5 fruit fly cellular contexts compared by ENCODE assay signal in the genomic region with DNA sequence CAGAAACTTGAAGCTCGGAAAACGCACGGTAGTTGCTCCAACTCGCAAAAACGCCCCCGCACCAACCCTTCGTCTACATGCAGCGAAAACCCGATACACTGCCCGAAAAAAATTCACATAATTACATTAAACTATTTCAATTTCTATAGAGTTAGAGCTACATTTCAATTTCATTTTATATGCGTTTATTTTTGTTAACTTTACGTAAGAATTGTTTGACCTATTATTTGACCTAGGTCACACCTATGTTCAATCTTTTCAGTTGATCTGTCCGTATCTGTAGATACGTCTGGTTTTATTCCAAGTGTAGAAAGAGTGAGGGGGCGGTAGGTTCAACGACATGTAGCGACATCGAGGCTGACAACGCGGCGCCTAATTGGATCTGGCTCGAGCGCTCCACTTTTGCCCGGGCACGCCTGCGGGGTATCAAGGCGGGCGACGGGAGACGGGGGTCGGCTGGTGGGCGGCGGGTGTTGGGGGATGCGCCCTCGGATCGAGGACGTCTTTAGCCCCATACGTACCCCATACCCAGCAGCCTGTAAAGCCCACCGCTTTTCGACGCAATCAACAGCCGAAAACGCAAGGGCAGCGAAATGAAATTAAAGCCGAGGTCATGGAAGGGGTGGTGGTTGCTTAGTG.
TF ChIP-seq lines count a peak whose summit lies in the region.

No protein-coding gene starts in this region.

- no peak for TF ChIP-seq CTCF in whole organism, embryonic (GFP tag; optimal IDR thresholded peaks at IDR 0.05; lab: Kevin White, UChicago)

TF ChIP-seq in whole organism, adult, 20 proteins besides CTCF, POLR2A, EP300 and RAD21:
- TF ChIP-seq tj (GFP tag; optimal IDR thresholded peaks at IDR 0.05; lab: Kevin White, UChicago) (peak; percentile 35), CG33017 (tag; optimal IDR thresholded peaks at IDR 0.05; lab: Kevin White, UChicago) (no peak)
TF ChIP-seq in whole organism, adult: peak in this region for 1.

TF ChIP-seq in whole organism, embryonic, 481 proteins besides CTCF, POLR2A, EP300 and RAD21 (continues in another document):
- peak; percentile 41 for TF ChIP-seq CG3281 (GFP tag; optimal IDR thresholded peaks at IDR 0.05; lab: Kevin White, UChicago)
- TF ChIP-seq peb (GFP tag; IDR thresholded peaks at IDR 0.05; lab: Robert Waterston, UW), result no peak
- peak; percentile 12 for TF ChIP-seq phol (tag; optimal IDR thresholded peaks at IDR 0.05; lab: Kevin White, UChicago)
- TF ChIP-seq CG42726 (GFP tag; IDR thresholded peaks at IDR 0.05; lab: Robert Waterston, UW; ENCODE audit: partially characterized antibody), result no peak
- no peak for TF ChIP-seq CG9609 (GFP tag; optimal IDR thresholded peaks at IDR 0.05; lab: Kevin White, UChicago)
- no peak for TF ChIP-seq pzg (GFP tag; optimal IDR thresholded peaks at IDR 0.05; lab: Kevin White, UChicago)
- TF ChIP-seq CG12744 (GFP tag; optimal IDR thresholded peaks at IDR 0.05; lab: Kevin White, UChicago), result no peak
- TF ChIP-seq Blimp-1 (GFP tag; optimal IDR thresholded peaks at IDR 0.05; lab: Kevin White, UChicago), result peak; percentile 29
- TF ChIP-seq CG34422 (GFP tag; IDR thresholded peaks at IDR 0.05; lab: Robert Waterston, UW), result 0 out of 3 replicates have a peak, but pooled peaks have one; percentile 28
- peak; percentile 77 for TF ChIP-seq Med (GFP tag; lab: Kevin White, UChicago)
- TF ChIP-seq CG17359 (tag; optimal IDR thresholded peaks at IDR 0.05; lab: Kevin White, UChicago), result peak; percentile 22
- no peak for TF ChIP-seq fru (optimal IDR thresholded peaks at IDR 0.05; lab: Kevin White, UChicago)
- TF ChIP-seq zen (tag; optimal IDR thresholded peaks at IDR 0.05; lab: Kevin White, UChicago), result no peak
- peak; percentile 27 for TF ChIP-seq unpg (GFP tag; optimal IDR thresholded peaks at IDR 0.05; lab: Kevin White, UChicago)
- no peak for TF ChIP-seq CG8359 (GFP tag; optimal IDR thresholded peaks at IDR 0.05; lab: Kevin White, UChicago; ENCODE audit: borderline replicate concordance)
- no peak for TF ChIP-seq HLH4C (GFP tag; IDR thresholded peaks at IDR 0.05; lab: Robert Waterston, UW; ENCODE audit: partially characterized antibody)
- TF ChIP-seq CG10543 (GFP tag; optimal IDR thresholded peaks at IDR 0.05; lab: Kevin White, UChicago), result peak; percentile 33
- peak; percentile 7 for TF ChIP-seq Hr39 (optimal IDR thresholded peaks at IDR 0.05; lab: Kevin White, UChicago)
- TF ChIP-seq kni (GFP tag; optimal IDR thresholded peaks at IDR 0.05; lab: Kevin White, UChicago), result no peak
- TF ChIP-seq lab (GFP tag; optimal IDR thresholded peaks at IDR 0.05; lab: Kevin White, UChicago), result peak; percentile 48

TF ChIP-seq in whole organism, prepupa, 60 proteins besides CTCF, POLR2A, EP300 and RAD21 (continues in another document):
- TF ChIP-seq CG34406 (GFP tag; optimal IDR thresholded peaks at IDR 0.05; lab: Kevin White, UChicago) (no peak), dsx (GFP tag; optimal IDR thresholded peaks at IDR 0.05; lab: Kevin White, UChicago; ENCODE audit: poor library complexity, severe bottlenecking) (no peak), Lpt (GFP tag; optimal IDR thresholded peaks at IDR 0.05; lab: Kevin White, UChicago) (no peak), CG10669 (GFP tag; optimal IDR thresholded peaks at IDR 0.05; lab: Kevin White, UChicago) (peak; percentile 37), Hr38 (GFP tag; optimal IDR thresholded peaks at IDR 0.05; lab: Kevin White, UChicago) (no peak), CG6854 (GFP tag; optimal IDR thresholded peaks at IDR 0.05; lab: Kevin White, UChicago) (no peak), Hr4 (GFP tag; optimal IDR thresholded peaks at IDR 0.05; lab: Kevin White, UChicago) (peak; percentile 32), Ets96B (tag; optimal IDR thresholded peaks at IDR 0.05; lab: Kevin White, UChicago) (peak; percentile 19), CG8319 (GFP tag; optimal IDR thresholded peaks at IDR 0.05; lab: Kevin White, UChicago) (no peak), CG8632 (GFP tag; optimal IDR thresholded peaks at IDR 0.05; lab: Kevin White, UChicago) (no peak), CG16779 (tag; optimal IDR thresholded peaks at IDR 0.05; lab: Kevin White, UChicago) (no peak), ss (GFP tag; optimal IDR thresholded peaks at IDR 0.05; lab: Kevin White, UChicago) (peak in 1 of 2 experiments; percentile 12), fd85E (GFP tag; optimal IDR thresholded peaks at IDR 0.05; lab: Kevin White, UChicago) (no peak), Met (GFP tag; optimal IDR thresholded peaks at IDR 0.05; lab: Kevin White, UChicago) (peak; percentile 40), CG31627 (GFP tag; optimal IDR thresholded peaks at IDR 0.05; lab: Kevin White, UChicago) (peak; percentile 24), CG11294 (GFP tag; IDR thresholded peaks at IDR 0.05; lab: Robert Waterston, UW) (peak; percentile 47; the same call in 1 of the 2 replicates), Sox102F (GFP tag; optimal IDR thresholded peaks at IDR 0.05; lab: Kevin White, UChicago) (no peak), CG15336 (GFP tag; IDR thresholded peaks at IDR 0.05; lab: Robert Waterston, UW) (peak; percentile 43), fkh (GFP tag; optimal IDR thresholded peaks at IDR 0.05; lab: Kevin White, UChicago) (no peak), CG11762 (GFP tag; optimal IDR thresholded peaks at IDR 0.05; lab: Kevin White, UChicago; ENCODE audit: insufficient read depth) (no peak)

TF ChIP-seq in whole organism, pupa, 21 proteins besides CTCF, POLR2A, EP300 and RAD21:
- TF ChIP-seq CG10348 (GFP tag; IDR thresholded peaks at IDR 0.05; lab: Robert Waterston, UW) (no peak), rn (GFP tag; IDR thresholded peaks at IDR 0.05; lab: Robert Waterston, UW) (no peak), EcR (GFP tag; optimal IDR thresholded peaks at IDR 0.05; lab: Kevin White, UChicago) (peak; percentile 73), CG32121 (GFP tag; IDR thresholded peaks at IDR 0.05; lab: Robert Waterston, UW) (no peak), CG8301 (tag; optimal IDR thresholded peaks at IDR 0.05; lab: Kevin White, UChicago) (peak; percentile 20), fd96Ca (GFP tag; IDR thresholded peaks at IDR 0.05; lab: Robert Waterston, UW) (no peak; the same call in 2 of the 3 replicates), CG9948 (tag; optimal IDR thresholded peaks at IDR 0.05; lab: Kevin White, UChicago) (peak; percentile 19), CG34367 (tag; optimal IDR thresholded peaks at IDR 0.05; lab: Kevin White, UChicago) (no peak), CG15710 (tag; optimal IDR thresholded peaks at IDR 0.05; lab: Kevin White, UChicago) (peak; percentile 25), CG13204 (GFP tag; optimal IDR thresholded peaks at IDR 0.05; lab: Kevin White, UChicago) (no peak), Snoo (tag; optimal IDR thresholded peaks at IDR 0.05; lab: Kevin White, UChicago) (no peak), Pif1A (GFP tag; optimal IDR thresholded peaks at IDR 0.05; lab: Kevin White, UChicago) (peak; percentile 23), CG4496 (GFP tag; IDR thresholded peaks at IDR 0.05; lab: Robert Waterston, UW) (peak; percentile 46; the same call in 2 of the 3 replicates), gl (tag; optimal IDR thresholded peaks at IDR 0.05; lab: Kevin White, UChicago) (no peak), CG12605 (GFP tag; IDR thresholded peaks at IDR 0.05; lab: Robert Waterston, UW) (no peak), Pif1B (GFP tag; optimal IDR thresholded peaks at IDR 0.05; lab: Kevin White, UChicago) (no peak), CG14655 (GFP tag; optimal IDR thresholded peaks at IDR 0.05; lab: Kevin White, UChicago) (peak; percentile 47), D1 (tag; optimal IDR thresholded peaks at IDR 0.05; lab: Kevin White, UChicago) (no peak), CG17806 (tag; optimal IDR thresholded peaks at IDR 0.05; lab: Kevin White, UChicago) (peak; percentile 29), CG8159 (tag; optimal IDR thresholded peaks at IDR 0.05; lab: Kevin White, UChicago) (peak; percentile 37), Ets98B (GFP tag; IDR thresholded peaks at IDR 0.05; lab: Robert Waterston, UW) (peak; percentile 28; the same call in 1 of the 2 replicates)
TF ChIP-seq in whole organism, pupa: peak in this region for 10.

TF ChIP-seq in whole organism, wandering third instar larva, 38 proteins besides CTCF, POLR2A, EP300 and RAD21:
- TF ChIP-seq br (GFP tag; optimal IDR thresholded peaks at IDR 0.05; lab: Kevin White, UChicago), result no peak
- TF ChIP-seq Dfd (GFP tag; optimal IDR thresholded peaks at IDR 0.05; lab: Kevin White, UChicago), result peak; percentile 93
- no peak for TF ChIP-seq CrebA (GFP tag; optimal IDR thresholded peaks at IDR 0.05; lab: Kevin White, UChicago; ENCODE audit: borderline replicate concordance)
- TF ChIP-seq CG9705 (GFP tag; optimal IDR thresholded peaks at IDR 0.05; lab: Kevin White, UChicago), result no peak
- no peak for TF ChIP-seq woc (GFP tag; optimal IDR thresholded peaks at IDR 0.05; lab: Kevin White, UChicago)
- TF ChIP-seq Abd-B (GFP tag; optimal IDR thresholded peaks at IDR 0.05; lab: Kevin White, UChicago), result no peak
- no peak for TF ChIP-seq Rel (GFP tag; optimal IDR thresholded peaks at IDR 0.05; lab: Kevin White, UChicago)
- TF ChIP-seq Rel (tag; optimal IDR thresholded peaks at IDR 0.05; lab: Kevin White, UChicago), result no peak
- TF ChIP-seq fru (GFP tag; optimal IDR thresholded peaks at IDR 0.05; lab: Kevin White, UChicago), result peak; percentile 8
TF ChIP-seq in whole organism, wandering third instar larva: peak in this region for 2.
